Worm (Caenorhabditis elegans) whole organism, L1 larva: ENCODE results near the gene klp-19.

Experiments
- aha-1 ChIP-seq: fragments of 150-350 bp; optimal IDR thresholded peaks from 2 replicates; lab custom pipeline; 2014; ENCODE audit warnings: missing biosample characterization, missing genetic modification characterization
- alr-1 ChIP-seq: fragments of 200-800 bp; sonication (Bioruptor generic); optimal IDR thresholded peaks from 2 replicates; lab custom pipeline; 2018; ENCODE audit warnings: borderline replicate concordance, mild to moderate bottlenecking, missing genetic modification characterization, missing compliant biosample characterization
- blmp-1 ChIP-seq: fragments of 150-350 bp; optimal IDR thresholded peaks from 2 replicates; lab custom pipeline; 2014; ENCODE audit warnings: missing biosample characterization, missing genetic modification characterization
- ceh-63 ChIP-seq: fragments of 200-800 bp; sonication (Bioruptor generic); optimal IDR thresholded peaks from 2 replicates; lab custom pipeline; 2018; ENCODE audit warnings: mild to moderate bottlenecking, missing genetic modification characterization, missing compliant biosample characterization
- ceh-8 ChIP-seq: fragments of 200-800 bp; sonication (Bioruptor generic); optimal IDR thresholded peaks from 2 replicates; lab custom pipeline; 2018; ENCODE audit warnings: mild to moderate bottlenecking, missing genetic modification characterization, moderate library complexity, missing compliant biosample characterization
- ceh-82 ChIP-seq, 3 experiments: fragments of 150-350 bp in 1 of 3; sonication (generic microtip) in 2 of 3; optimal IDR thresholded peaks; 2 replicates each; lab custom pipeline; 2014 to 2017; ENCODE audit warnings: missing biosample characterization in 3 of 3, missing genetic modification characterization in 3 of 3
- ces-1 ChIP-seq: fragments of 150-350 bp; optimal IDR thresholded peaks from 2 replicates; lab custom pipeline; 2014; ENCODE audit warnings: missing biosample characterization, missing genetic modification reagents, missing genetic modification characterization
- efl-1 ChIP-seq, 4 experiments: fragments of 150-350 bp; optimal IDR thresholded peaks in 3 of 4; peaks in 1 of 4; 1 replicate in 1 of 4; 2 replicates in 3 of 4; lab custom pipeline; 2014; ENCODE audit warnings: missing biosample characterization in 2 of 4, missing genetic modification characterization in 2 of 4, missing genetic modification reagents in 2 of 4
- efl-3 ChIP-seq: fragments of 200-800 bp; sonication (Bioruptor generic); optimal IDR thresholded peaks from 2 replicates; lab custom pipeline; 2018; ENCODE audit warnings: mild to moderate bottlenecking, missing genetic modification characterization, missing compliant biosample characterization
- egl-13 ChIP-seq: sonication (generic microtip); optimal IDR thresholded peaks from 2 replicates; lab custom pipeline; 2016; ENCODE audit warnings: missing genotype, missing genetic modification reagents, missing genetic modification characterization, missing compliant biosample characterization
- egl-27 ChIP-seq, 2 experiments: fragments of 150-350 bp in 1 of 2; sonication (generic microtip); optimal IDR thresholded peaks; 3 replicates each; lab custom pipeline; 2017 to 2018; ENCODE audit warnings: missing biosample characterization in 2 of 2, missing genetic modification characterization in 2 of 2, missing genetic modification reagents in 2 of 2
- elt-3 ChIP-seq, 6 experiments: fragments of 150-350 bp in 1 of 6; sonication (generic microtip); optimal IDR thresholded peaks; 2 replicates each; lab custom pipeline; 2017 to 2018; ENCODE audit warnings: missing biosample characterization in 6 of 6, missing genetic modification characterization in 6 of 6, inconsistent platforms in 1 of 6
- fkh-4 ChIP-seq: sonication (generic microtip); optimal IDR thresholded peaks from 2 replicates; lab custom pipeline; 2016; ENCODE audit warnings: missing compliant biosample characterization, missing genetic modification characterization, borderline replicate concordance
- hpl-2 ChIP-seq: fragments of 150-350 bp; optimal IDR thresholded peaks from 2 replicates; lab custom pipeline; 2014; ENCODE audit warnings: missing biosample characterization, missing genetic modification reagents, missing genetic modification characterization
- jun-1 ChIP-seq: fragments of 150-350 bp; optimal IDR thresholded peaks from 2 replicates; lab custom pipeline; 2014; ENCODE audit warnings: missing biosample characterization, missing genetic modification reagents, missing genetic modification characterization
- lin-14 ChIP-seq: fragments of 200-800 bp; sonication (Bioruptor generic); optimal IDR thresholded peaks from 2 replicates; lab custom pipeline; 2018; ENCODE audit warnings: mild to moderate bottlenecking, missing genetic modification characterization, moderate library complexity, missing compliant biosample characterization
- lin-35 ChIP-seq, 2 experiments: fragments of 150-350 bp; optimal IDR thresholded peaks; 2 replicates each; lab custom pipeline; 2014; ENCODE audit warnings: missing biosample characterization in 2 of 2, missing genetic modification characterization in 2 of 2, missing genetic modification reagents in 2 of 2
- lin-39 ChIP-seq: fragments of 150-350 bp; optimal IDR thresholded peaks from 2 replicates; lab custom pipeline; 2014; ENCODE audit warnings: missing biosample characterization, missing genetic modification reagents, missing genetic modification characterization
- lir-3 ChIP-seq: sonication (generic microtip); optimal IDR thresholded peaks from 2 replicates; lab custom pipeline; 2016; ENCODE audit warnings: mild to moderate bottlenecking, missing genetic modification characterization, moderate library complexity, missing compliant biosample characterization; ENCODE audit not compliant: poor library complexity
- lsy-2 ChIP-seq, 2 experiments: fragments of 150-350 bp; optimal IDR thresholded peaks; 2 replicates each; lab custom pipeline; 2014; ENCODE audit warnings: missing biosample characterization in 2 of 2, missing genetic modification characterization in 2 of 2
- mdl-1 ChIP-seq, 2 experiments: fragments of 150-350 bp; optimal IDR thresholded peaks; 2 replicates each; lab custom pipeline; 2014 to 2017; ENCODE audit warnings: missing biosample characterization in 2 of 2, missing genetic modification characterization in 2 of 2, inconsistent platforms in 1 of 2
- mef-2 ChIP-seq: fragments of 150-350 bp; optimal IDR thresholded peaks from 2 replicates; lab custom pipeline; 2014; ENCODE audit warnings: missing biosample characterization, missing genetic modification characterization
- mep-1 ChIP-seq: fragments of 150-350 bp; optimal IDR thresholded peaks from 2 replicates; lab custom pipeline; 2014; ENCODE audit warnings: missing biosample characterization, missing genetic modification characterization
- nhr-11 ChIP-seq: fragments of 150-350 bp; optimal IDR thresholded peaks from 2 replicates; lab custom pipeline; 2014; ENCODE audit warnings: missing biosample characterization, missing genetic modification characterization
- nhr-19 ChIP-seq: fragments of 200-800 bp; sonication (Bioruptor generic); conservative IDR thresholded peaks from 2 replicates; pipeline ENCODE4 v1.3.6; 2022; ENCODE audit warnings: missing genetic modification characterization, missing compliant biosample characterization
- nhr-20 ChIP-seq: sonication (generic microtip); optimal IDR thresholded peaks from 2 replicates; lab custom pipeline; 2016; ENCODE audit warnings: mild to moderate bottlenecking, missing genetic modification characterization, missing compliant biosample characterization
- nhr-28 ChIP-seq: fragments of 150-350 bp; optimal IDR thresholded peaks from 2 replicates; lab custom pipeline; 2014; ENCODE audit warnings: missing biosample characterization, missing genetic modification characterization
- nhr-71 ChIP-seq: sonication (generic microtip); optimal IDR thresholded peaks from 2 replicates; lab custom pipeline; 2016; ENCODE audit warnings: mild to moderate bottlenecking, missing genetic modification characterization, moderate library complexity, missing compliant biosample characterization
- nhr-76 ChIP-seq: sonication (generic microtip); optimal IDR thresholded peaks from 2 replicates; lab custom pipeline; 2017; ENCODE audit warnings: missing biosample characterization, missing genetic modification characterization
- nhr-77 ChIP-seq: fragments of 150-350 bp; optimal IDR thresholded peaks from 2 replicates; lab custom pipeline; 2014; ENCODE audit warnings: missing biosample characterization, missing genetic modification characterization
- pqm-1 ChIP-seq: sonication (generic microtip); optimal IDR thresholded peaks from 3 replicates; lab custom pipeline; 2017; ENCODE audit warnings: missing biosample characterization, missing genetic modification characterization
- rnt-1 ChIP-seq: sonication (generic microtip); optimal IDR thresholded peaks from 2 replicates; lab custom pipeline; 2016; ENCODE audit warnings: mild to moderate bottlenecking, missing genetic modification characterization, moderate library complexity, missing compliant biosample characterization
- skn-1 ChIP-seq: fragments of 150-350 bp; optimal IDR thresholded peaks from 2 replicates; lab custom pipeline; 2014; ENCODE audit warnings: missing biosample characterization, missing genetic modification characterization
- snu-23 ChIP-seq: sonication (generic microtip); optimal IDR thresholded peaks from 2 replicates; lab custom pipeline; 2016; ENCODE audit warnings: missing genetic modification characterization, missing compliant biosample characterization
- sptf-1 ChIP-seq: fragments of 150-350 bp; optimal IDR thresholded peaks from 2 replicates; lab custom pipeline; 2014; ENCODE audit warnings: missing biosample characterization, missing genetic modification characterization
- sup-37 ChIP-seq: fragments of 200-800 bp; sonication (Bioruptor generic); optimal IDR thresholded peaks from 2 replicates; lab custom pipeline; 2018; ENCODE audit warnings: mild to moderate bottlenecking, missing genetic modification characterization, missing compliant biosample characterization
- tlp-1 ChIP-seq: fragments of 150-350 bp; optimal IDR thresholded peaks from 2 replicates; lab custom pipeline; 2014; ENCODE audit warnings: missing biosample characterization, missing genetic modification characterization
- unc-130 ChIP-seq: fragments of 150-350 bp; optimal IDR thresholded peaks from 2 replicates; lab custom pipeline; 2017; ENCODE audit warnings: missing biosample characterization, missing genetic modification characterization, inconsistent platforms
- unc-62 ChIP-seq: fragments of 150-350 bp; optimal IDR thresholded peaks from 2 replicates; lab custom pipeline; 2014; ENCODE audit warnings: missing biosample characterization, missing genetic modification reagents, missing genetic modification characterization
- vab-15 ChIP-seq: sonication (generic microtip); optimal IDR thresholded peaks from 2 replicates; lab custom pipeline; 2017; ENCODE audit warnings: missing genotype, mild to moderate bottlenecking, missing genetic modification characterization, missing compliant biosample characterization
- zag-1 ChIP-seq: fragments of 150-350 bp; optimal IDR thresholded peaks from 2 replicates; lab custom pipeline; 2014; ENCODE audit warnings: missing biosample characterization, missing genetic modification characterization
- zip-4 ChIP-seq: fragments of 200-800 bp; sonication (Bioruptor generic); optimal IDR thresholded peaks from 2 replicates; lab custom pipeline; 2018; ENCODE audit warnings: mild to moderate bottlenecking, missing genetic modification characterization, moderate library complexity, missing compliant biosample characterization
- ztf-4 ChIP-seq: fragments of 150-350 bp; optimal IDR thresholded peaks from 2 replicates; lab custom pipeline; 2014; ENCODE audit warnings: missing biosample characterization, missing genetic modification characterization

klp-19 gene

DNA sequence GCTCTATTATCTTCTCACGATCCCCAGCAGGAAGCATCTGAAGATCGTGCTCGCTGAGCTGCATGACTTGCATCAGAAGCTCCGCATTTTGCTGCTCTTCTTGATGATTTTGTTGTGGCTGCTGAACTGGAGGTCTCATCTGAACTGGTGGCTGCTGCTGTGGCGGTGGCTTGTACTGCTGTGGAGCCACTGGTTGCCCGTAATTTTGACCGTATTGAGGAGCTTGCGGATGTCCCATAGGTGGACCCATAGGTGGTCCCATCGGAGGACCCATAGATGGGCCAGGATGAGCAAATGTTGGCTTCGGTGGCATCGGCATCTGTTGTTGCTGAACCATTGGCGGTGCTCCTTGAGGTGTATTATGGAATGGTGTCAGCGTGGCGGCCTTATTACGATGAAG lies 40.0 kb downstream of the klp-19 start:
- no peak for TF ChIP-seq zag-1 (tag; lab: Kevin White, UChicago)
- TF ChIP-seq fkh-4 (tag; lab: Kevin White, UChicago) = no peak
- no peak for TF ChIP-seq lsy-2 (tag; optimal IDR thresholded peaks at IDR 0.05; lab: Kevin White, UChicago)
- TF ChIP-seq efl-3 = no peak
- TF ChIP-seq, all 84 proteins: peak for 0

DNA sequence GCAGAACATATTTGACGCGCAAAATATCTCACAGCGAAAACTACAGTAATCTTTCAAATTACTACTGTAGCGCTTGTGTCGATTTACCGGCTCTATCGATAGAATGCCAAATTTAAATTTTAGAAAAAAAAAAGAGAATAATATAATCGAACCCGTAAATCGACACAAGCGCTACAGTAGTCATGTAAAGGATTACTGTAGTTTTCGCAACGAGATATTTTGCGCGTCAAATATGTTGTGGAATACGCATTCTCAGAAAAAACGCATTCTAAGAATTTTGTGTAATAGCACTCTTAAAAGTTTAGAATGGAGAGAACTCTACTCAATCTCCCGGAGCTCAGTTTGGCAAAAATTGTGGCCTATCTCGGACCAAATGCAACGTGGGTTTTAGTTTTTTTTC lies 41.5 kb downstream of the klp-19 start, which contains the start of gene F56A8.5:
Gene F56A8.5 (plus strand): TSS at position 301 of the 400 bp plus-strand sequence.
- TF ChIP-seq alr-1 (tag; lab: Kevin White, UChicago) = no peak
- TF ChIP-seq efl-3 = no peak
- TF ChIP-seq egl-27 (tag; optimal IDR thresholded peaks at IDR 0.05; lab: Kevin White, UChicago) = no peak
- no peak for TF ChIP-seq vab-15 (tag; lab: Kevin White, UChicago)
- no peak for TF ChIP-seq pqm-1 (tag; lab: Kevin White, UChicago)
- no peak for TF ChIP-seq lsy-2 (tag; optimal IDR thresholded peaks at IDR 0.05; lab: Kevin White, UChicago)
- no peak for TF ChIP-seq ces-1 (GFP tag; lab: Kevin White, UChicago)
- TF ChIP-seq mef-2 (tag; lab: Kevin White, UChicago) = no peak
- no peak for TF ChIP-seq ceh-63
- TF ChIP-seq rnt-1 (tag; lab: Kevin White, UChicago) = no peak
- TF ChIP-seq ztf-4 = no peak
- TF ChIP-seq sptf-1 (tag; lab: Kevin White, UChicago) = no peak
- TF ChIP-seq hpl-2 (GFP tag; lab: Kevin White, UChicago) = no peak
- TF ChIP-seq elt-3 (tag; optimal IDR thresholded peaks at IDR 0.05; lab: Kevin White, UChicago) = no peak
- no peak for TF ChIP-seq nhr-77 (tag; lab: Kevin White, UChicago)

DNA sequence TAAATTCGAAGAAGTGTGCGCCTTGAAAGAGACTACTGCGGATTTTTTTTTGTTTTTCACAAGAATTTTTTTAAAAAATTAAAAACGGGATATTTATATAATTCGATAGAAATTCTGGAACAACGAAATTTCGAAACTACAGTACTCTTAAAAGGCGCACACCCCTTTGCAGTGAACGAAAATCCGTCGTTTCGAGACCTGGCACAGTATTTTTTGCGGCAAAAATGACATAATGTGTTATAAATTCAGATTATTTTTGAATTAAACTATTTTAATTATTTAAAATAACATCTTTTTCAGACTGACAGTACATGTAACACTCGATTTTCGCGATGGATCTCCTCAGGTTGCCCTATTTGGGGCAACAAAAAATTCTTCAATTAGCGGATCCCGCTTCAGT lies 44.1 kb downstream of the klp-19 start, which contains the start of gene F56A8.4:
Gene F56A8.4 (plus strand): TSS at position 301 of the 400 bp plus-strand sequence.
- TF ChIP-seq lir-3 (tag; lab: Kevin White, UChicago) = no peak
- no peak for TF ChIP-seq egl-27 (tag; optimal IDR thresholded peaks at IDR 0.05; lab: Kevin White, UChicago)
- TF ChIP-seq nhr-71 (tag; lab: Kevin White, UChicago) = no peak
- TF ChIP-seq ceh-8 (GFP tag; lab: Kevin White, UChicago) = no peak
- TF ChIP-seq nhr-76 = no peak
- no peak for TF ChIP-seq mdl-1 (tag; optimal IDR thresholded peaks at IDR 0.05; lab: Kevin White, UChicago)
- no peak for TF ChIP-seq ceh-82 (tag; optimal IDR thresholded peaks at IDR 0.05; lab: Kevin White, UChicago)
- no peak for TF ChIP-seq nhr-28 (tag; lab: Kevin White, UChicago)
- no peak for TF ChIP-seq lin-35 (GFP tag; optimal IDR thresholded peaks at IDR 0.05; lab: Kevin White, UChicago)
- TF ChIP-seq fkh-4 (tag; lab: Kevin White, UChicago) = no peak
- TF ChIP-seq egl-13 (tag; lab: Kevin White, UChicago) = no peak
- TF ChIP-seq nhr-11 (tag; lab: Kevin White, UChicago) = no peak

DNA sequence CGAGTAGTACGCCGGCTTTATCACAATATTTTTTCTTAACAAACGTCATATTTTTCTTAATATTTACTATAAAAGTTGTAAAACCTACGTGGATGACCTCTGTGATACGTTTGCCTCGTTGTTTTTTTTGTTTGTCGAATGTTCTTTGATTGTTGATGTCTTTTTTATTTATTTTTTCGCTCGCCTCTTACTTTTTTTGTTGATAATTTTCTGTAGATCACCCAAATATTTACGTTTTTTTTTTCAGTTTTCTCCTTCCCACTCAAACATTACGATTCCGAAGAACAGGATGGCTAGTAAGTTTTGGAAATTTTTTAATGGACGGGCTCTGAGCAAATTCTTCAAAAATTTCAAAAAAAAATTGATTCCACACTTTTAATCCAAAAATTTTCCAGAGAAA lies 46.7 kb downstream of the klp-19 start:
- TF ChIP-seq sup-37 (GFP tag; lab: Kevin White, UChicago) = no peak
- no peak for TF ChIP-seq efl-1 (optimal IDR thresholded peaks at IDR 0.05; lab: Kevin White, UChicago)
- TF ChIP-seq efl-1 (GFP tag; optimal IDR thresholded peaks at IDR 0.05 in 1 of 2; lab: Kevin White, UChicago) = peak in 1 of 2 experiments; percentile 74
- no peak for TF ChIP-seq nhr-77 (tag; lab: Kevin White, UChicago)
- TF ChIP-seq tlp-1 (tag; lab: Kevin White, UChicago) = no peak
- TF ChIP-seq skn-1 = no peak
- no peak for TF ChIP-seq zip-4 (GFP tag; lab: Kevin White, UChicago)
- TF ChIP-seq lin-39 (tag; lab: Kevin White, UChicago) = no peak
- TF ChIP-seq, all 84 proteins: peak for 1

DNA sequence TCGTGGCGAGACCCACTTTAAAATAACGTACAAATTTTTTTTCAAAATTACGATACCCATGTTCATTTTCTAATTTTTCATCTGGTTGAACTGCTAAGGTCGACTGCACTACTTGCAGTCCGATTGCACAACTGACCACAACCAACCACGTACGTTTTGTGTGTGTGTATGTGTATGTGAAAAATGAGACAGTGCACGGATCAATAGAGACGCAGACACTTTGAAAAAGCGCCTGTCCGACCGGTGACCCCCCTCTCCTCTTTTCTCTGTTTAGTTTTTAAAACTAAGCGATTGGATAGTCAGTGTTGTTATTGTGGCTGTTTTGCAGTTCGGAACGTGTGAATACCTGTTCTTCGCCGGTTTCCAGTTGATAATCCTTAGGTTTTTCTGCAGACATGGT lies 48.3 kb downstream of the klp-19 start:
- TF ChIP-seq unc-130 (tag; lab: Kevin White, UChicago) = peak; percentile 13
- no peak; the same call in 1 of the 2 replicates for TF ChIP-seq nhr-19 (GFP tag; lab: Robert Waterston, UW)
- peak; percentile 61 for TF ChIP-seq rnt-1 (tag; lab: Kevin White, UChicago)
- no peak for TF ChIP-seq sup-37 (GFP tag; lab: Kevin White, UChicago)
- peak; percentile 46 for TF ChIP-seq snu-23
- peak; percentile 39 to 57 for TF ChIP-seq efl-1 (optimal IDR thresholded peaks at IDR 0.05; lab: Kevin White, UChicago)
- peak; percentile 41 to 91 for TF ChIP-seq efl-1 (GFP tag; optimal IDR thresholded peaks at IDR 0.05 in 1 of 2; lab: Kevin White, UChicago)
- TF ChIP-seq blmp-1 (tag; lab: Kevin White, UChicago) = peak; percentile 14
- TF ChIP-seq hpl-2 (GFP tag; lab: Kevin White, UChicago) = no peak
- TF ChIP-seq lin-14 (GFP tag; lab: Kevin White, UChicago) = peak; percentile 82
- peak; percentile 35 for TF ChIP-seq mep-1 (tag; lab: Kevin White, UChicago)
- TF ChIP-seq lin-35 (GFP tag; optimal IDR thresholded peaks at IDR 0.05; lab: Kevin White, UChicago) = peak; percentile 6 to 16
- TF ChIP-seq elt-3 (tag; optimal IDR thresholded peaks at IDR 0.05; lab: Kevin White, UChicago) = peak in 1 of 6 experiments; percentile 24
- no peak for TF ChIP-seq unc-62 (GFP tag; lab: Kevin White, UChicago)
- TF ChIP-seq jun-1 (tag; lab: Kevin White, UChicago) = no peak
- peak; percentile 37 for TF ChIP-seq nhr-71 (tag; lab: Kevin White, UChicago)
- TF ChIP-seq aha-1 = no peak
- TF ChIP-seq nhr-20 (tag; lab: Kevin White, UChicago) = peak; percentile 20
